Fruit fly (Drosophila melanogaster): Measurements from ENCODE around the gene CG1146.
A peak's percentile ranks its signal among the peaks of the same experiment; 100 is the strongest.

The CG1146 gene

DNA sequence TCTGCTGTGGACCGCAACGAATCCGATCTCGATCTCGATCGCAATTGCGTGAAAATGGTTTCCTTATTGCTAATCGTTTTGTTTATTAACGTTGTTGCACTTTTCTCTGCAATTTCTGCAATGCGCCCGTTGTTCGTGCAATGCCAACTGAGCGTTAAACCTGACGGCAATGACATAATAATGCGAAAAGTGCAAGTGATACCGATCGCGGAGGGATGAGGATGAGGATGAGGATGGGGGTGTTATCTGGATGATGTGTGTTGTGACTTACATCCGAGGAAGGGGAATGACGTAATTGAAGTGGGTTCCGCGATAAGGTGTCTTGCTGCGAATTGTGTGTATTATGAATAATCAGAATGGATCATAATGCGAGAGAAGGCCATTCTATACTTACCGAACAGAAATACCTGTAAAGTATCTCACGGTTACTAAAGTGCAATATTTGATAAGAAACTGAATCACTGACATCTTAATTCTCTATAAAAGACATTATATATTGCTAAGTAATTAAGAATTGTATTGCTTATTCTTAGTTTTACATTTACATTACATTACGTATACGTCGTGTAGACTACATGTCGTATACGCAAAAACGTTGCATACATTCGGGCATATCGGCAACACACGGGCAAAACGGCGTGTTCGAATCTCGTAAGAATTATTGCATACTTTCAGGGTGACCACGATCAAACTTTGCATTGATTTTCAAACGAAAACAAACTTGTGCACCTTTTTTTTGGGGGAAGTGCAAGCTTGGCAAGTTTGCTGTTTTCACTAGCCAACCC is 3.1 kb upstream of the CG1146 start (continued):
- TF ChIP-seq D19B (GFP tag; optimal IDR thresholded peaks at IDR 0.05) (no peak), CG2199 (GFP tag; IDR thresholded peaks at IDR 0.05) (peak; percentile 77; the same call in 1 of the 3 replicates), stwl (tag; optimal IDR thresholded peaks at IDR 0.05) (peak; percentile 31), sima (GFP tag; optimal IDR thresholded peaks at IDR 0.05) (no peak), CG11247 (GFP tag; IDR thresholded peaks at IDR 0.05) (no peak), CG7839 (tag; optimal IDR thresholded peaks at IDR 0.05) (no peak), inv (GFP tag; IDR thresholded peaks at IDR 0.05; ENCODE audit: partially characterized antibody) (0 out of 2 replicates have a peak, but pooled peaks have one; percentile 8), CG17359 (tag; optimal IDR thresholded peaks at IDR 0.05) (peak; percentile 68), CTCF (GFP tag; optimal IDR thresholded peaks at IDR 0.05) (peak; percentile 83), amos (GFP tag; IDR thresholded peaks at IDR 0.05; ENCODE audit: partially characterized antibody) (peak; percentile 39; the same call in 1 of the 2 replicates), dimm (GFP tag; IDR thresholded peaks at IDR 0.05) (no peak), CG7963 (GFP tag; IDR thresholded peaks at IDR 0.05; ENCODE audit: partially characterized antibody) (peak; percentile 57; the same call in 2 of the 3 replicates), CG15011 (GFP tag; optimal IDR thresholded peaks at IDR 0.05) (no peak), Bgb (GFP tag; IDR thresholded peaks at IDR 0.05; ENCODE audit: partially characterized antibody) (peak; percentile 87), knrl (GFP tag; IDR thresholded peaks at IDR 0.05; ENCODE audit: partially characterized antibody) (peak; percentile 56), NC2α (GFP tag; optimal IDR thresholded peaks at IDR 0.05) (no peak), CG16813 (GFP tag; IDR thresholded peaks at IDR 0.05; ENCODE audit: partially characterized antibody) (0 out of 3 replicates have a peak, but pooled peaks have one; percentile 10), CG6791 (GFP tag; IDR thresholded peaks at IDR 0.05; ENCODE audit: partially characterized antibody) (peak; percentile 54; the same call in 1 of the 3 replicates), CG11504 (tag; optimal IDR thresholded peaks at IDR 0.05) (peak; percentile 19), CG4328 (GFP tag; optimal IDR thresholded peaks at IDR 0.05) (no peak), Med (GFP tag) (peak; percentile 66)

DNA sequence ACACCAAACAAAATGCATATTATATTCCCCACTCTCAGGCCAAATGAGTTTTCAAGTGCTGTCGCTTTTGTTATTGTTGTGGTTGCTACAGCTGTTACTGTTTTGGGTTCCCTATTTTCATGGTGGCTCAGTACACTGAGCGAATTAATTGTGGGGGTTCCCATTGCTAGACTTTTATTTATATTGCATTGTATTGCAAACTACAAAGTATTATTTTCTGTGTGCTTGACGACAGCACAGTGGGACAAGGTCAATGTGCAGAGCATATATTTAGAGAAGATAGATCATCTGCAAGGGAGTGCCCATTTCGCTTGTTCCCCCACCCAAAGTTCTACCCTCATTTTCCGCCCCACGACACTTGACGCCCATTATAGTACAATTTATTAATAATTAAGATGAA is 2.1 kb upstream of the CG1146 start:
- TF ChIP-seq Hr51 (GFP tag; optimal IDR thresholded peaks at IDR 0.05), result peak in 1 of 2 experiments; percentile 16
- no peak for TF ChIP-seq dimm (GFP tag; IDR thresholded peaks at IDR 0.05)
- TF ChIP-seq Sox102F (GFP tag; optimal IDR thresholded peaks at IDR 0.05), result peak; percentile 12
- peak; percentile 39 for TF ChIP-seq fd96Cb (tag; optimal IDR thresholded peaks at IDR 0.05)
- TF ChIP-seq Blimp-1 (GFP tag; optimal IDR thresholded peaks at IDR 0.05), result peak; percentile 38
- no peak for TF ChIP-seq CG12236 (GFP tag; optimal IDR thresholded peaks at IDR 0.05)
- no peak for TF ChIP-seq Dbx (GFP tag; IDR thresholded peaks at IDR 0.05)
- peak in 1 of 2 experiments; percentile 23 for TF ChIP-seq Hr78 (GFP tag; optimal IDR thresholded peaks at IDR 0.05)
- peak; percentile 20 for TF ChIP-seq phol (tag; optimal IDR thresholded peaks at IDR 0.05)
- peak; percentile 17 for TF ChIP-seq CG18599 (GFP tag; optimal IDR thresholded peaks at IDR 0.05)
- peak; percentile 41; the same call in 1 of the 3 replicates for TF ChIP-seq ci (GFP tag; IDR thresholded peaks at IDR 0.05)
- TF ChIP-seq Xrp1 (GFP tag; IDR thresholded peaks at IDR 0.05), result peak; percentile 42; the same call in 1 of the 2 replicates
- TF ChIP-seq chif (GFP tag; optimal IDR thresholded peaks at IDR 0.05), result peak in 1 of 2 experiments; percentile 15
- no peak for TF ChIP-seq CG17829 (tag; optimal IDR thresholded peaks at IDR 0.05)
- TF ChIP-seq HLHmδ (GFP tag; optimal IDR thresholded peaks at IDR 0.05), result no peak
- no peak for TF ChIP-seq CG13296 (GFP tag; optimal IDR thresholded peaks at IDR 0.05)
- 0 out of 3 replicates have a peak, but pooled peaks have one; percentile 8 for TF ChIP-seq ken (GFP tag; IDR thresholded peaks at IDR 0.05)
- no peak for TF ChIP-seq crc (GFP tag; optimal IDR thresholded peaks at IDR 0.05)
- TF ChIP-seq CG31441 (GFP tag; IDR thresholded peaks at IDR 0.05), result no peak
- TF ChIP-seq CG17568 (GFP tag; optimal IDR thresholded peaks at IDR 0.05), result no peak
- no peak for TF ChIP-seq CG8388 (GFP tag; optimal IDR thresholded peaks at IDR 0.05)
- TF ChIP-seq dmrt99B (tag; optimal IDR thresholded peaks at IDR 0.05), result peak; percentile 0
- TF ChIP-seq Ets97D (GFP tag; optimal IDR thresholded peaks at IDR 0.05), result peak; percentile 0
- no peak for TF ChIP-seq CG5180 (GFP tag; optimal IDR thresholded peaks at IDR 0.05)
- TF ChIP-seq CG6765 (GFP tag; optimal IDR thresholded peaks at IDR 0.05), result no peak
- TF ChIP-seq CG5245 (GFP tag; optimal IDR thresholded peaks at IDR 0.05), result peak; percentile 12
- TF ChIP-seq CG1024 (GFP tag; IDR thresholded peaks at IDR 0.05), result peak; percentile 14; the same call in 1 of the 2 replicates
